Worm (Caenorhabditis elegans) whole organism, dauer: Measurements from ENCODE around the gene C18B2.4.

Experiments used
- unc-62 ChIP-seq: sonication (generic microtip); optimal IDR thresholded peaks from 2 replicates; lab custom pipeline; 2017; ENCODE audit warnings: missing biosample characterization, missing genetic modification reagents, missing genetic modification characterization

Gene C18B2.4

DNA sequence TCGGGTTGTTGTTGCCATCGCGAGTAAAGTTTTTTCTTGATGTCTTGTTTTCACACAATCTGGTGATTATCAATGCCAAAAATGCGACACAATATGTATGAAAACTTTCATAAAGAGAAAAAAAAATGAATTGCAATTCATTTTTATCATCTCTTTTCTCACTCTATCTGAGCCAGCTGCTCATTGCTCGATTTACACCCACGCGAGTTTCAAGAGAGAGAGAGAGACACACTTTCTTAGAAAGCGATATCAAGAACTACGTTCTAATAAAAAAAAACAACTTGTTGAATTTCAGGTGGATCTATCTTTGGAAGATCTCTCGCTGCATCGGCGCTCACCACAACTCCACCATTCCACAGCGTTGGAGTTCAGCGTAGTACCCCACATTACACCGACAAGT, 2.9 kb downstream of the C18B2.4 start:
- TF ChIP-seq unc-62 (GFP tag; lab: Kevin White, UChicago): no peak

ce11 chrX:3601531-3601930, 4.0 kb downstream of the C18B2.4 start, which contains the start of gene C18B2.3:
Gene C18B2.3 (plus strand): TSS chrX:3601831.
- no peak for TF ChIP-seq unc-62 (GFP tag; lab: Kevin White, UChicago)

ce11 chrX:3600390-3600789, 5.2 kb downstream of the C18B2.4 start, which contains the start of gene cgr-1:
Gene cgr-1 (minus strand): TSS chrX:3600457.
- TF ChIP-seq unc-62 (GFP tag; lab: Kevin White, UChicago): no peak

ce11 chrX:3599860-3600259, 5.7 kb downstream of the C18B2.4 start:
- no peak for TF ChIP-seq unc-62 (GFP tag; lab: Kevin White, UChicago)

- no peak for TF ChIP-seq unc-62 (GFP tag; lab: Kevin White, UChicago)
These were observed 8.6 kb downstream of the C18B2.4 start for ce11 chrX:3596967-3597366.

DNA sequence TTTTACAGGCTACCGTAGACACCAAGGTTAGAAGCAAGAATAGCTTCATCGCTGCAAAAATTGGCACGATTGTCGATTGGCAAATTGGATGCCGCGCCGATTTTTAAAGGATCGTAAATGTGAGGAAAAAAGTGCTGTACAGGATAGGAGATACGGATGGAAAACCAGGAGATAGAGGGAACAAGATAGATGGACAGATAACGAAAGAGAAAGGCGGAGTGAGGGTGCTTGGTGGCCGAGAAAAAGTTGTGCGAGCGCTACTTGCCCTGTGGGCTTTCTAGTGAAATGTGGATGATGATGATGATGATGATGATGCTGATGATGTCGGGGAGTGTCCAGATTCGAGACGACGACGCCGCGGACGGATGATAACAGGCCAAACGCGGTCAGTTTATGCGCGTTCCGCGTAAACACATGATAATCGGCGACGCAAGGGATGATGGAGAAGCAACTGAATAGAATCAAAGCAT, 9.2 kb downstream of the C18B2.4 start, which contains the start of gene T27A10.6:
TSS of gene T27A10.6 (minus strand) at position 51 of the 470 bp plus-strand sequence.
- TF ChIP-seq unc-62 (GFP tag; lab: Kevin White, UChicago): no peak

ce11 chrX:3590510-3590909, 15.0 kb downstream of the C18B2.4 start:
- no peak for TF ChIP-seq unc-62 (GFP tag; lab: Kevin White, UChicago)

ce11 chrX:3585625-3586024, 19.9 kb downstream of the C18B2.4 start, which contains the start of gene T27A10.2:
Gene T27A10.2 (plus strand): TSS chrX:3585957.
- no peak for TF ChIP-seq unc-62 (GFP tag; lab: Kevin White, UChicago)

DNA sequence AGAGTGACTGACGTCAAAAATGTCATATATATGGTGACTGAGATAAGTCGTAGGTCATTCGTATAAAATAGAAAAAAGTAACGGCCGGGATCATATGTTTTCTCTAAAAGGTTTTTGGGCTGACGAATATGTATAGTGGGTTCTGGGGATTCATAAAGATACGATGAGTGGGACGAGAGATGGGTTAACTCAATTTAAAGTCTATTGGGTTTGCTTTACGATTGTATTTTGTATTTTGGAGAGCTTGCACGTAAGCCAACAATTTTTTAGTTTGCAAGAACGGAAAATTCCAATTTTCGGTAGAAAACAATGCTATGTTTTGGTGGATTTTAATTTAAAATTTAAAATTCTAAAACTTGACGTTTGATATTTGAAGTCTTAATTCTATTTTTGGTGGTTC, 21.1 kb downstream of the C18B2.4 start:
- TF ChIP-seq unc-62 (GFP tag; lab: Kevin White, UChicago): no peak

- no peak for TF ChIP-seq unc-62 (GFP tag; lab: Kevin White, UChicago)
These were observed 22.1 kb downstream of the C18B2.4 start for ce11 chrX:3583436-3583835.

DNA sequence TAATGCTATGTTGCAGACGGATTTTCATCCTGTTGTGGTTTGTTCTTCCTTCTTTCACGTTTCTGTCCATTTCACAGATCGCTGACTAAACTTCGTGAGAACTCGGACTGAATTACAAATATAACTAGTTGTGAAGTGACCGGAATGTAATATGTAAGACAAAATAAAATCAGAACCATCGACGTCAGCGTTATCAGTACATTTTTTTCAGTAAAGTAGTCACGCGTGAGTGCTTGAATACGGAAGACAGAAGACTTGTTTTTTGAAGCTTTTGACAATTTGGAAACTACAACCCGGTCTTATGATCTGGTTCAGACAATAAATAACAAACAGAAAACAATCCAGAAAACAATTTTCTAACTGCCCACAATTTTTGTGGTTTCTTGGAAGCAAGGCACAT, 23.7 kb downstream of the C18B2.4 start:
- no peak for TF ChIP-seq unc-62 (GFP tag; lab: Kevin White, UChicago)

DNA sequence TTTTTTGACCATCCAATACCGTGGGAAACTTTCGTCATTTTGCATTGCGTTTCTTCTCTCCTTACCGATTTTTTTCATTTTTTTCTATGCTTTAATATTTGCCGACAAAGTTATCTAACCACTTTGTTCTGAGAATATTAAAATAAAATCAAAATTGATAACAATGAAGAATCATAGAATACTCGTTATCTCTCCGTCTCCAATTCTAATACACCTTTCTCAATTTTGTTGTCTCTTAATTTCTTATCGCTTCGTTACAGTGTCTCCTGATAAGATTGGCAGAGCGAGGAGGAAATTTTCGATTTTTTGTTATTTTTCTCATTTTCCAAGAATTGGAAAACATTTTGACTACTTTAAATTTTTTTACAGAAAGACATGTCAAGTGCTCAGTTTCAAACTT, 29.3 kb downstream of the C18B2.4 start, which contains the start of gene ckc-1:
TSS of gene ckc-1 (plus strand) at position 368 of the 400 bp plus-strand sequence.
- TF ChIP-seq unc-62 (GFP tag; lab: Kevin White, UChicago): no peak

ce11 chrX:3573482-3573881, 32.1 kb downstream of the C18B2.4 start, which contains the start of gene T27A10.5:
Gene T27A10.5 (minus strand): TSS chrX:3573582.
- TF ChIP-seq unc-62 (GFP tag; lab: Kevin White, UChicago): no peak

DNA sequence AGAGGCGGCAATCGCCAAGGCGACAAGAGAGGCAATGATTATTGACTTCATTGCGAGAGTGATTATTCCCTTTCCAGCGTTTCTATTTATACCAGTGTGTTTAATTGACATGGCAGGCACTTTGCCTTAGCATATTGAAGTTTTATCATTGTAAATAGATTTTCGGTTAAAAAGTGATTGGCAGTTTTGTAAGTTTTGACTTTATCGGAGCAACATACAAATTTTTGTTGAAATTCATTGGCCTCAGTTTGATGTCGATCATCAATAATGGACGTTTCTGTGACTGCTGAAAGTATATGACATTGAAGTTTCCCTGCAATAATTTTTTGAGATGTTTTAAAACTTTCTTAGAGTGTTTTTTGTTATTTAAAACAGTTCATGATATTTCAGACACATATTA, 33.1 kb downstream of the C18B2.4 start, which contains the start of gene vit-3:
TSS of gene vit-3 (minus strand) at position 60 of the 400 bp plus-strand sequence.
- TF ChIP-seq unc-62 (GFP tag; lab: Kevin White, UChicago): no peak

DNA sequence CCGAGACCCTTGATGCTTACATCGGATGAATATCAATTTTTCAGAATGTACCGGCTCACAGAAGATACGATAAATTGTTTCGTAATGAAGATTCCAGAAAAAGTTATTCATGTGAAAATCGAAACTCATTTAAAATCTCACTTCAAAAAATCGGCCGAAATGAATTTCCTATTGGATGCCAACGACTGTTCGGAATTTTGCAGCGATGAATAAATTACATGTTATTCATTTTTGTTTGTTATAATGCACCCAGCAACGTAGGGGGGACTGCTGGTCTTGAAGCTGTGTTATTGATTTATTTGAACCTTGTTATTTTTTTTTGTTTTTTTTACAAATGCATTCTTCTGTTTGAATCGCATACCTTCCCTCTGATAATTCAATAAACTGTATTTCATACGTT, 38.7 kb downstream of the C18B2.4 start:
- TF ChIP-seq unc-62 (GFP tag; lab: Kevin White, UChicago): no peak

ce11 chrX:3563903-3564302, 41.6 kb downstream of the C18B2.4 start, which contains the start of gene vit-4:
Gene vit-4 (minus strand): TSS chrX:3563965.
- TF ChIP-seq unc-62 (GFP tag; lab: Kevin White, UChicago): no peak

DNA sequence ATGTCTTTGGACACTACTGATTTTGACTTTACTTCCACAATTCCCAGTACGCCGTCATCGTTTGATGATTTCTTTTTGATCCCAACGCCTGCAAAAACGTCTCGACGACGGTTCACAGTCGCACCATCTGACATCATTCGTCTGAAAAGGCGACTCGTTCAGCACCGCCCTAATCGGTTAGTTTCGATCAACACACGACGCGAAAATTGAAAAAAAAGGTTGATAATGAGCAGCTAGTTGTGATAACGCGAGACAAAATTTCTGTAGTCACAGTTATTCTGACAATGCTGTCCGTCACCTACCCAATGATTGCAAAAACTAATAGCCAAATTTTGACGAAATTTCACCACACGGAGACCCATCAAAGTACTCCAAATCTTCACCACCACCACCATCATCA, 49.6 kb downstream of the C18B2.4 start:
- TF ChIP-seq unc-62 (GFP tag; lab: Kevin White, UChicago): no peak
